Worm (Caenorhabditis elegans): ENCODE results near the gene F37B12.3.

Gene F37B12.3

ce11 chrII:9005067-9005466 is 36.1 kb downstream of the F37B12.3 start, which contains the start of gene F44G4.7:
Gene F44G4.7, minus strand, starts transcription at chrII:9005167.
- TF ChIP-seq tbx-37 (GFP tag; conservative IDR thresholded peaks at IDR 0.05) = no peak

- TF ChIP-seq ceh-13 (GFP tag; optimal IDR thresholded peaks at IDR 0.05) (no peak), hmbx-1 (tag; optimal IDR thresholded peaks at IDR 0.05) (no peak), tra-4 (tag; optimal IDR thresholded peaks at IDR 0.05) (no peak), hmg-4 (GFP tag; optimal IDR thresholded peaks at IDR 0.05) (no peak), hnd-1 (tag; optimal IDR thresholded peaks at IDR 0.05) (no peak), aly-1 (tag; optimal IDR thresholded peaks at IDR 0.05) (no peak), ama-1 (optimal IDR thresholded peaks at IDR 0.05) (no peak), sea-1 (GFP tag; conservative IDR thresholded peaks at IDR 0.05) (no peak), scrt-1 (GFP tag; IDR thresholded peaks at IDR 0.05) (no peak), F13C5.2 (tag; optimal IDR thresholded peaks at IDR 0.05) (no peak), tbx-11 (GFP tag; IDR thresholded peaks at IDR 0.05) (no peak), tbx-37 (GFP tag; conservative IDR thresholded peaks at IDR 0.05) (no peak), ets-7 (tag; optimal IDR thresholded peaks at IDR 0.05) (no peak), ceh-36 (tag; optimal IDR thresholded peaks at IDR 0.05) (no peak)
Observed at ce11 chrII:9001743-9002222, 39.4 kb downstream of the F37B12.3 start, which contains the start of gene F44G4.6. Gene F44G4.6, minus strand, starts transcription at chrII:9001793.

- no peak for TF ChIP-seq scrt-1 (GFP tag; IDR thresholded peaks at IDR 0.05)
Observed at ce11 chrII:9000331-9000730, 40.9 kb downstream of the F37B12.3 start, which contains the start of gene F44G4.5. Gene F44G4.5, minus strand, starts transcription at chrII:9000431.

ce11 chrII:8997479-8997878 is 43.7 kb downstream of the F37B12.3 start, which contains the start of the genes F44G4.3 and tdp-1:
Gene F44G4.3, minus strand, starts transcription at chrII:8997662.
Gene tdp-1, plus strand, starts transcription at chrII:8997825.
- TF ChIP-seq hmg-4 (GFP tag; optimal IDR thresholded peaks at IDR 0.05) (no peak), ets-7 (tag; optimal IDR thresholded peaks at IDR 0.05) (no peak), tbx-37 (GFP tag; conservative IDR thresholded peaks at IDR 0.05) (no peak)

- TF ChIP-seq F13C5.2 (tag; optimal IDR thresholded peaks at IDR 0.05) = no peak
Observed at ce11 chrII:8996064-8996463, 45.1 kb downstream of the F37B12.3 start, which contains the start of gene ndub-2. Gene ndub-2, plus strand, starts transcription at chrII:8996364.

ce11 chrII:8994336-8994735 is 46.9 kb downstream of the F37B12.3 start, which contains the start of gene F44G4.1:
Gene F44G4.1, plus strand, starts transcription at chrII:8994636.
- no peak for TF ChIP-seq tbx-11 (GFP tag; IDR thresholded peaks at IDR 0.05)
- TF ChIP-seq ama-1 (optimal IDR thresholded peaks at IDR 0.05) = no peak
- no peak for TF ChIP-seq flt-1 (GFP tag; IDR thresholded peaks at IDR 0.05)
- no peak for TF ChIP-seq aly-1 (tag; optimal IDR thresholded peaks at IDR 0.05)
- TF ChIP-seq ceh-36 (tag; optimal IDR thresholded peaks at IDR 0.05) = no peak
- TF ChIP-seq F13C5.2 (tag; optimal IDR thresholded peaks at IDR 0.05) = no peak
- TF ChIP-seq ets-7 (tag; optimal IDR thresholded peaks at IDR 0.05) = no peak
- TF ChIP-seq tbx-37 (GFP tag; conservative IDR thresholded peaks at IDR 0.05) = no peak
- TF ChIP-seq sea-1 (GFP tag; conservative IDR thresholded peaks at IDR 0.05) = no peak
- TF ChIP-seq scrt-1 (GFP tag; IDR thresholded peaks at IDR 0.05) = no peak
- no peak for TF ChIP-seq hnd-1 (tag; optimal IDR thresholded peaks at IDR 0.05)
- no peak for TF ChIP-seq tra-4 (tag; optimal IDR thresholded peaks at IDR 0.05)
- TF ChIP-seq B0310.2 (tag; optimal IDR thresholded peaks at IDR 0.05) = no peak
- TF ChIP-seq ceh-13 (GFP tag; optimal IDR thresholded peaks at IDR 0.05) = no peak
- no peak for TF ChIP-seq hmbx-1 (tag; optimal IDR thresholded peaks at IDR 0.05)
- no peak for TF ChIP-seq pes-1 (GFP tag; IDR thresholded peaks at IDR 0.05)
- no peak for TF ChIP-seq hmg-4 (GFP tag; optimal IDR thresholded peaks at IDR 0.05)

ce11 chrII:8992780-8993179 is 48.4 kb downstream of the F37B12.3 start, which contains the start of gene ooc-5:
Gene ooc-5, plus strand, starts transcription at chrII:8993160.
- TF ChIP-seq ama-1 (optimal IDR thresholded peaks at IDR 0.05) (no peak), F13C5.2 (tag; optimal IDR thresholded peaks at IDR 0.05) (no peak), B0310.2 (tag; optimal IDR thresholded peaks at IDR 0.05) (no peak), hmg-4 (GFP tag; optimal IDR thresholded peaks at IDR 0.05) (no peak), hnd-1 (tag; optimal IDR thresholded peaks at IDR 0.05) (no peak), ceh-36 (tag; optimal IDR thresholded peaks at IDR 0.05) (no peak), hmbx-1 (tag; optimal IDR thresholded peaks at IDR 0.05) (no peak), tbx-37 (GFP tag; conservative IDR thresholded peaks at IDR 0.05) (no peak), ets-7 (tag; optimal IDR thresholded peaks at IDR 0.05) (no peak)

ce11 chrII:8991602-8992001 is 49.6 kb downstream of the F37B12.3 start:
- no peak for TF ChIP-seq hnd-1 (tag; optimal IDR thresholded peaks at IDR 0.05)
- no peak for TF ChIP-seq sea-1 (GFP tag; conservative IDR thresholded peaks at IDR 0.05)
- no peak for TF ChIP-seq tbx-37 (GFP tag; conservative IDR thresholded peaks at IDR 0.05)
- TF ChIP-seq tra-4 (tag; optimal IDR thresholded peaks at IDR 0.05) = no peak
- TF ChIP-seq scrt-1 (GFP tag; IDR thresholded peaks at IDR 0.05) = no peak
- TF ChIP-seq B0310.2 (tag; optimal IDR thresholded peaks at IDR 0.05) = no peak
- TF ChIP-seq F13C5.2 (tag; optimal IDR thresholded peaks at IDR 0.05) = no peak
- TF ChIP-seq ets-7 (tag; optimal IDR thresholded peaks at IDR 0.05) = no peak
- TF ChIP-seq hmbx-1 (tag; optimal IDR thresholded peaks at IDR 0.05) = no peak
- no peak for TF ChIP-seq flt-1 (GFP tag; IDR thresholded peaks at IDR 0.05)
- no peak for TF ChIP-seq pes-1 (GFP tag; IDR thresholded peaks at IDR 0.05)
- TF ChIP-seq ceh-13 (GFP tag; optimal IDR thresholded peaks at IDR 0.05) = no peak
- TF ChIP-seq aly-1 (tag; optimal IDR thresholded peaks at IDR 0.05) = no peak
- no peak for TF ChIP-seq ceh-36 (tag; optimal IDR thresholded peaks at IDR 0.05)
- TF ChIP-seq ama-1 (optimal IDR thresholded peaks at IDR 0.05) = no peak
- no peak for TF ChIP-seq hmg-4 (GFP tag; optimal IDR thresholded peaks at IDR 0.05)
- no peak for TF ChIP-seq tbx-11 (GFP tag; IDR thresholded peaks at IDR 0.05)

Measured in whole organism, early embryonic.